Fruit fly (Drosophila melanogaster) whole organism, adult: ENCODE measurements around the gene CG6409.

Experiments
- CG12768 ChIP-seq: fragments of 200-800 bp; sonication (Bioruptor generic); optimal IDR thresholded peaks from 2 replicates; lab custom pipeline; 2017; ENCODE audit warnings: missing biosample characterization, missing genetic modification characterization, mild to moderate bottlenecking, moderate library complexity, missing genetic modification reagents
- CG7045 ChIP-seq: fragments of 200-800 bp; sonication (Bioruptor generic); optimal IDR thresholded peaks from 2 replicates; lab custom pipeline; 2017; ENCODE audit warnings: missing biosample characterization, mild to moderate bottlenecking, missing genetic modification characterization
- Hr96 ChIP-seq: fragments of 200-800 bp; sonication (Bioruptor generic); optimal IDR thresholded peaks from 2 replicates; lab custom pipeline; 2016; ENCODE audit warnings: missing biosample characterization, missing genetic modification characterization
- bab1 ChIP-seq: fragments of 200-800 bp; sonication (Bioruptor generic); optimal IDR thresholded peaks from 3 replicates; lab custom pipeline; 2019; ENCODE audit warnings: missing biosample characterization, mild to moderate bottlenecking, missing genetic modification characterization, moderate library complexity
- cic ChIP-seq: fragments of 200-800 bp; sonication (Bioruptor generic); optimal IDR thresholded peaks from 2 replicates; lab custom pipeline; 2017; ENCODE audit warnings: missing biosample characterization, mild to moderate bottlenecking, missing genetic modification characterization, moderate library complexity
- cnc ChIP-seq, 2 experiments: fragments of >200 bp; optimal IDR thresholded peaks; 2 replicates each; lab custom pipeline; 2017
- kay ChIP-seq: fragments of 200-800 bp; sonication (Bioruptor generic); peaks from one replicate; lab custom pipeline; 2016; ENCODE audit warnings: missing biosample characterization, missing genetic modification characterization, borderline replicate concordance
- ovo ChIP-seq: fragments of 200-800 bp; sonication (Bioruptor generic); optimal IDR thresholded peaks from 2 replicates; lab custom pipeline; 2016; ENCODE audit warnings: missing biosample characterization, missing genetic modification characterization
- toe ChIP-seq: fragments of 200-800 bp; sonication (Bioruptor generic); optimal IDR thresholded peaks from 2 replicates; lab custom pipeline; 2016; ENCODE audit warnings: missing biosample characterization, missing genetic modification characterization

- TF ChIP-seq cic (no peak), Hr96 (GFP tag; lab: Kevin White, UChicago) (no peak), bab1 (no peak), kay (no peak), ovo (no peak), CG12768 (GFP tag; lab: Kevin White, UChicago) (no peak), CG7045 (GFP tag; lab: Kevin White, UChicago) (no peak), toe (GFP tag; lab: Kevin White, UChicago) (no peak), cnc (optimal IDR thresholded peaks at IDR 0.05; lab: Kevin White, UChicago) (no peak)
Measured at dm6 chr3L:10848712-10849377, 33.3 kb downstream of the CG6409 start.
